Fruit fly (Drosophila melanogaster): ENCODE measurements around the gene side-VII.
A peak's percentile ranks its signal among the peaks of the same experiment; 100 is the strongest.

The side-VII gene

DNA sequence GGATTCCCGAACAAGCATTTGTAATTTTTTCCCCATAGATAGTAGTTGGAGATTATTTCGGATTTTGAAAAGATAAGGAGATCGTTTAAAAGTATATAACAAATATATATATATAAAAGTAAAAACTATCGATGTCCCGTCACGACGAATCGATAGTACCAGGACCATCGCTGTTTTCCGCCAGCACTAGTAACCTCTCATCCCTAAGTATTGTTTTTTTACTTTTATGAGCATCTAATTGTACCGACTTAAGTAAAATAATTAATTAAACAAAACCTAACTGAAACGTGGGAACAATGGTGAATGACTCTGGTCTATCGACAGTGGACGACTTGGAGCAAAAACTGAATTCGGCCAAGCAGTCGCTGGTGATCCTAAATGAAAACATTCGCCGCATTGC is 934 bp upstream of the side-VII start, which contains the start of gene Pnn (continued):
- TF ChIP-seq HHEX (GFP tag; optimal IDR thresholded peaks at IDR 0.05) (no peak), CG7556 (GFP tag; optimal IDR thresholded peaks at IDR 0.05) (no peak), Rx (GFP tag; IDR thresholded peaks at IDR 0.05) (no peak), amos (GFP tag; IDR thresholded peaks at IDR 0.05; ENCODE audit: partially characterized antibody) (peak; percentile 93), crc (GFP tag; optimal IDR thresholded peaks at IDR 0.05) (no peak), tll (GFP tag; optimal IDR thresholded peaks at IDR 0.05) (no peak), sens (GFP tag) (peak; percentile 35), otp (GFP tag; IDR thresholded peaks at IDR 0.05) (no peak), CG9797 (GFP tag; optimal IDR thresholded peaks at IDR 0.05) (peak; percentile 17), CTCF (GFP tag; optimal IDR thresholded peaks at IDR 0.05) (no peak), HLH54F (GFP tag; optimal IDR thresholded peaks at IDR 0.05) (no peak), Sry-β (GFP tag; optimal IDR thresholded peaks at IDR 0.05) (peak; percentile 48), Tbp (GFP tag; optimal IDR thresholded peaks at IDR 0.05) (no peak), CG15514 (GFP tag; optimal IDR thresholded peaks at IDR 0.05) (no peak), CG32767 (GFP tag; IDR thresholded peaks at IDR 0.05) (0 out of 2 replicates have a peak, but pooled peaks have one; percentile 19), cwo (GFP tag; optimal IDR thresholded peaks at IDR 0.05) (no peak), hb (GFP tag; IDR thresholded peaks at IDR 0.05; ENCODE audit: partially characterized antibody) (peak; percentile 86), Atf3 (GFP tag; optimal IDR thresholded peaks at IDR 0.05) (no peak), CG6854 (GFP tag; optimal IDR thresholded peaks at IDR 0.05) (no peak), CG9215 (GFP tag; IDR thresholded peaks at IDR 0.05) (no peak), CG1024 (GFP tag; IDR thresholded peaks at IDR 0.05) (no peak), CG32772 (GFP tag; IDR thresholded peaks at IDR 0.05) (no peak), CG42726 (GFP tag; IDR thresholded peaks at IDR 0.05; ENCODE audit: partially characterized antibody) (peak; percentile 87; the same call in 1 of the 2 replicates), CG1602 (GFP tag; optimal IDR thresholded peaks at IDR 0.05) (no peak), h (optimal IDR thresholded peaks at IDR 0.05) (no peak), CG7271 (tag; optimal IDR thresholded peaks at IDR 0.05) (no peak), sna (GFP tag; IDR thresholded peaks at IDR 0.05; ENCODE audit: partially characterized antibody) (peak; percentile 87), ATbp (GFP tag; optimal IDR thresholded peaks at IDR 0.05) (no peak), CG34376 (GFP tag; optimal IDR thresholded peaks at IDR 0.05) (no peak), Bteb2 (GFP tag; optimal IDR thresholded peaks at IDR 0.05) (no peak), Dll (GFP tag; IDR thresholded peaks at IDR 0.05; ENCODE audit: partially characterized antibody) (peak; percentile 91), CG8089 (GFP tag; optimal IDR thresholded peaks at IDR 0.05) (no peak), CG14860 (GFP tag; IDR thresholded peaks at IDR 0.05; ENCODE audit: partially characterized antibody) (peak; percentile 81), oc (tag; optimal IDR thresholded peaks at IDR 0.05) (no peak), cato (GFP tag; optimal IDR thresholded peaks at IDR 0.05; ENCODE audit: borderline replicate concordance) (no peak), twi (tag; optimal IDR thresholded peaks at IDR 0.05) (no peak), pzg (GFP tag; optimal IDR thresholded peaks at IDR 0.05) (peak; percentile 53), ems (GFP tag; optimal IDR thresholded peaks at IDR 0.05) (no peak), Dref (GFP tag; IDR thresholded peaks at IDR 0.05) (peak; percentile 81), CG34422 (GFP tag; IDR thresholded peaks at IDR 0.05) (no peak), Hr51 (GFP tag; optimal IDR thresholded peaks at IDR 0.05) (no peak), trem (tag; optimal IDR thresholded peaks at IDR 0.05) (peak; percentile 67), Chrac-16 (GFP tag; optimal IDR thresholded peaks at IDR 0.05) (no peak), Hr3 (GFP tag; optimal IDR thresholded peaks at IDR 0.05) (no peak), sens-2 (GFP tag; IDR thresholded peaks at IDR 0.05) (no peak), Atf-2 (GFP tag; optimal IDR thresholded peaks at IDR 0.05) (no peak), Deaf1 (tag; optimal IDR thresholded peaks at IDR 0.05) (no peak), pnt (GFP tag; optimal IDR thresholded peaks at IDR 0.05) (no peak), CG4617 (GFP tag; optimal IDR thresholded peaks at IDR 0.05; ENCODE audit: borderline replicate concordance) (peak; percentile 77), HLH4C (GFP tag; IDR thresholded peaks at IDR 0.05; ENCODE audit: partially characterized antibody) (peak; percentile 84), da (GFP tag; optimal IDR thresholded peaks at IDR 0.05) (no peak)

All from whole organism, embryonic.